Worm (Caenorhabditis elegans) whole organism, L4/young adult: ENCODE results near the gene F28H7.8.
A peak's percentile ranks its signal among the peaks of the same experiment; 100 is the strongest.

Experiments used
- W03F9.2 ChIP-seq: fragments of 150-350 bp; optimal IDR thresholded peaks from 2 replicates; lab custom pipeline; 2014; ENCODE audit warnings: missing biosample characterization, missing genetic modification characterization
- dao-5 ChIP-seq: sonication (generic microtip); optimal IDR thresholded peaks from 2 replicates; lab custom pipeline; 2016; ENCODE audit warnings: missing genotype, missing genetic modification characterization, moderate library complexity, missing compliant biosample characterization
- him-1 ChIP-seq: sonication (generic microtip); optimal IDR thresholded peaks from 2 replicates; lab custom pipeline; 2016; ENCODE audit warnings: missing genotype, missing genetic modification reagents, missing genetic modification characterization, missing compliant biosample characterization

The F28H7.8 gene

DNA sequence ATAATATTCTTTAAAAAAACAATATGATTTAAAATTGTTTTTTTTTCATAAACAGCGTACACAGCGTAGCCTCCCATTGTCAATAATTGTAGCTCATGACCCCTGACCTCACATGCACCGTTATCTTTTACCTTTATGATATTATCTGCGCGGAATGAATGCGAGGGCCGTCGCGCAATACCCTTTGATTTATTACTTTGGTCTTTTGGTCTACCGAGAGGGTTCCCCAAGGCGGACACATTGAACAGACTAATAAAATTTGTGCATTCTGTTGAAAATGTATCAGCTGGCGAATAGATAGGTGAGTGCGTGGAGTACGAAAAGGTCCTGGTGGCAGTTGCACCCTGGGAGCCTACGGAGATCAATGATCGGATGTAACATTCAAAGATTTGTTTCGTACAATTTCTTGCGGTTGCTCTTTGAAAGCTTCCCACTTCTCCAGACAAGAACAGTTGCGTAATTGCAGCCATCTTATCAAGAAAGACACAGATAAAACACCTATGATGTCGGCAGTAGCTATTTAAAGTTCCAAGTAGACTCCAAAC lies 38.4 kb upstream of the F28H7.8 start:
- no peak for TF ChIP-seq W03F9.2 (tag; lab: Kevin White, UChicago)

DNA sequence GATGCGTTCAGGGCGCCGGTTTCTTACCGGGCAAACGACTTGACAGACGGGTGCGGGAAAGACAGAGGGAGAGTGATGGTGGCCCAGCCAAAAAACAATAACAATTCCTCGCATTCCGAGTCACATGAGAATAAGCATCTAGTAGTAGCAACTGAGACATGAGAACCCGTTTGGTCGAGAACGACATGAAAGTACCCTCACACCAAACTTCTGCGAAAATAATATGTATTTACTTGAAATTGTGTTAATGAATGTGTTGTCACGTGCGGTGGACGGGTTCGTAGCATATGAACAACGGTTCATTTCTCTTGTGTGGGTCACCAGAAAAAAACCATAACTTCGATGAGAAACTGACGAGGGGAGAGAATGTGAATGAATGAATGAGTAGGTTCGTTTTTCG lies 37.9 kb upstream of the F28H7.8 start:
- TF ChIP-seq W03F9.2 (tag; lab: Kevin White, UChicago) (no peak), him-1 (tag; lab: Kevin White, UChicago) (no peak), dao-5 (tag; lab: Kevin White, UChicago) (no peak)

DNA sequence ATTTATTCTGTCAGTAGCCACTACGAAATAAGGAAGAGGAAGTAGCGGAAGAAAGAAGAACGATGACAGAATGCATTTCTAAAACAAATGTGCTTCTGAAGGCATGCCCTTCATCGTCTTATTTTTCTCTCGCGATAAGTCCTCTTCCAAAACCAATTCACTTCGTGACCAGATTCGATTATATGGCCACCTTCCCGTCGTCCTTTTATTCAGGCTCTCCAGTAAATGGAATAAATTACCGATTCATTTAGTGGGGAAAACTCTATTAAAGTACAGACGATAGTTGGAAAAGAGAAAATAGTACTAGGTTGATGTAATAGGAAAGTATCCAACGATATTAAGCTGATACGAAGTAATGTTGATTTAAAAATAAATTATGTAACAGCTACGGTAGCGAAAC lies 37.5 kb upstream of the F28H7.8 start:
- TF ChIP-seq W03F9.2 (tag; lab: Kevin White, UChicago) (no peak), dao-5 (tag; lab: Kevin White, UChicago) (no peak), him-1 (tag; lab: Kevin White, UChicago) (no peak)

DNA sequence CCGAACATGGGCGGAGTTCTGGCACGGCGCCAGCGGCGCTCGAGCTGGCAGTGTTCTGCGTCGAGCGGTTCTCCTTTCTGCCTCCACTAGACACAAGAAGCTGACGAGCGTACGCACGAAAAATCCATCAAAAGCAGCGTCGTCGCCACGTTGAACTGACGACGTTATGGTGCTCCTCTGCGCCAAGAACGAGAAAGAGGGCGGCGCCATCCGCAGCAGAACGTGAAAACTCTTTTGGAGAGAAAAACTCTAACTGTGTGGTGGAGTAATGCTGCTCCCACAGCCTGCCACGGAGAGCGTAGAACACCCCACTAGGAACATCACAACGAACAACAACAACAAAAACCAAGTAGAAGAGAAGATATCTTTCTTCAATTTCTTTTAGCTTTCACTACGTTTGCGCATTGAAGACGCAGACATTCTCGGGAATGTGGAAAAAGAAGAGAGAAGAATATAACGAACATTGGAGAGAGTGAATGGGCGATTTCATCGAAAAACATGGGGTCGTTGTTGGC lies 36.8 kb upstream of the F28H7.8 start:
- peak; percentile 39 for TF ChIP-seq him-1 (tag; lab: Kevin White, UChicago)
- TF ChIP-seq W03F9.2 (tag; lab: Kevin White, UChicago) = no peak

DNA sequence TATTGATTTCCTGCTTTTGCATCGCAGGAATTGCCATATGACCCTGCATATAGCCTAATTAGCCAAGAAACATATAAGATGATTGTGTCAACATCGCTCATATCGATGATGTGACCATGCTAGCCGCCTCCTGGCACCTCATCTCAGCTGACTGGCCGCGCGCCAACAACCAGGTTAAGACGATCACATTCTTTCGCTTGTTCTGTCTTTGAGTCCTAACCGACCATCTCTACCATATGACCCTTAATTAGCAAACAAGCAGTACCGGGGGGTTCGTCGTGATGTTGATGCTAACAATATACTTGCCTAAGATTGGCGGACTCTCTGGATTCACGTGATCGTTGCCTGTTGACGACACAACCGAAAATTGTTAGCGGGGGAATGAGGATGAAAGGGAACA lies 36.2 kb upstream of the F28H7.8 start:
- no peak for TF ChIP-seq W03F9.2 (tag; lab: Kevin White, UChicago)
- no peak for TF ChIP-seq dao-5 (tag; lab: Kevin White, UChicago)
- TF ChIP-seq him-1 (tag; lab: Kevin White, UChicago) = no peak

DNA sequence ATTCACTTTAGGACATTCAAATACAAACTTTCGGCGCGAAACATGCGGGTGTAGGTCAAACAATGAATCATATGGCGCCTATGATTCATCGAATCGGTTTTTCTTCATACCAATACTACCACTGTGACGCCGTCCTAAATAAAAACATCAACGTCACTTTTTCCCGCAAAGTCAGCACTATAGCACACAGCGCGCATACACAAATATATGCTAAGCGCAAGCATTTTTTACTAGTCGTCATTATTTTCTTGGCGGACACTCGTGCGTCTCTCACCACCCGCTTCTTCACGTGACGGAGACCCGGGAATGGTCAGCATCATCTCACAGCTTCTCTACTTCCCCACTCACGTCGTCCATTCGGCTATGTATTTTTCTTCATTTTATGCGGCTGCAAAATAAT lies 35.6 kb upstream of the F28H7.8 start:
- no peak for TF ChIP-seq W03F9.2 (tag; lab: Kevin White, UChicago)
- no peak for TF ChIP-seq dao-5 (tag; lab: Kevin White, UChicago)
- no peak for TF ChIP-seq him-1 (tag; lab: Kevin White, UChicago)

DNA sequence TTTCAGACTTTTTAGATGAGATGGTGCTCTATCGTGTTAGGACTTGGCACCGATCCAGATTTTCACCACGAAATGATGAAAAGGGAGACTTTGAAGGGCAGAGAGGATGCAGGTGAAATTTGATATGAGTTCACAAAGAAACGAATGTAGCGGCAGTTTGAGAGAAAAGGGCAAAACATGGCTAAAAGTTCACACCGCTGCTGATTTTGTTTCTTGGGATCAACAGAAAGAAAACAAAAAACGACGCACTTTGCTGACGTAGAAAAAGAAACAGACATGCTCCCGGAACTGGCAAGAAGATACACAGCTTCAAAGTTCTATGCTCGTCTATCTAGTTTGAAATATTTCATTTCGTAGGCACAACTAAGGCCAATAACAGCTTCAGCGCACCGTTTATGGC lies 35.2 kb upstream of the F28H7.8 start:
- TF ChIP-seq him-1 (tag; lab: Kevin White, UChicago) (no peak), W03F9.2 (tag; lab: Kevin White, UChicago) (no peak), dao-5 (tag; lab: Kevin White, UChicago) (no peak)

DNA sequence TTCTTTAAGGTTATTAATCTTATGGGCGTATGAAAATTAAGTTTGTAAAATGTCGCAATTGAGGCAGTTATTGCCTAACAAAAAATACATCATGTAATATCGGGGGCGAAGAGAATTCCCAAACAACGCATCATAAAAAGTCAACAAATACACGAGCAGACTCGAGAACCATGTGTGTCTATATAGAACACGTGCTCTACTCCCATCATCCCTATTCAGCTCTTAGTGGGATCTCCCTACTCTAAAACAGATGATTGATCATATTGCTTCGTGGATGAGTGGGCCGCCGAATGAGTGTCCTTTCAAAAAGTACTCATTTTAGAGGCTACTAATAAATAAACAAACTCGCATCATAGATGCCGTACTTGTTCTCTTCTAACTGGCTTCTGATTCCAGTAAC lies 34.3 kb upstream of the F28H7.8 start:
- TF ChIP-seq W03F9.2 (tag; lab: Kevin White, UChicago) (no peak), dao-5 (tag; lab: Kevin White, UChicago) (no peak)

DNA sequence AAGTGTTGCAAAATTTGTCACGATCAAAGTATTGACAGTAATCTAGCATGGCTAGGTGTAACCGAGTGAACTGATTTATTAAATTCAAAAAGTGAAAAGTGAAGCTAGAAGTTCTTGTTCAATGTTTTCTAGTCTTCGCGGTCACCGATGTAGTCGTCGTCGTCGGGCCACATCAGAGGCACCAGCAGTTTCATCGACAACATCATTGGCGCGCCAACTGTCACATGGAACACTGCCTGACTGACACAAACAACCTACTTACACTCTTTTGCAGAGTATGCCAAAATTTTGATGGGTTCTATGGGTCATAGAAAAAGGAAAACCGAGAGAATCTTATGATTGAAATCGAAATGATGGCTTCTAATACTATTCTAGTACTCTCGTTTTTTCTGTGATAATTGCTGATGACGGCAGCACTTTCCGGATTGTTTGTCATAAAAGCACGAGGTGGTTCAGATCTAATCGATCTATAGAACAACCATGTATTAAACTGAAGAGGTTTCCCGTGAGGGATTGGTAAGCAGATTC lies 33.3 kb upstream of the F28H7.8 start:
- TF ChIP-seq dao-5 (tag; lab: Kevin White, UChicago) = no peak
- TF ChIP-seq W03F9.2 (tag; lab: Kevin White, UChicago) = no peak
- no peak for TF ChIP-seq him-1 (tag; lab: Kevin White, UChicago)

DNA sequence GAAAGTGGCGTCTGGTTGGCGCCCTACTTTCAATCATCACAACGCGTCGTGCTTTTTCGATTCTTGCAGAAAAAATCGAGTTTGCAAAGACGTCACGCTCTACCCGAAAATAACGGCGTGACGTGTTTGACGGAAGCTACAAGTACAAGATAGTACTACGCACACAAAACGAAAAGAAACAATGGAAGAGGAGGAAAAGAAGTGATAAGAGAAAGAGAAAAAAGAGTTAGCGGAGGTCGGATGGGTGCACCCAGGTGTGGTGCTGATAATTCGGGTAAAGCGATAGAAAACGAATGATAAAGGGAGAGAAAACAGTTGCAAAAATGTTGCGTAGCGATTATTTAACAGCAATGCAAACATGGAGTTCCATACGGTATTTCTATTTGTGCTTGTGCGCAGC lies 32.1 kb upstream of the F28H7.8 start:
- no peak for TF ChIP-seq him-1 (tag; lab: Kevin White, UChicago)
- no peak for TF ChIP-seq W03F9.2 (tag; lab: Kevin White, UChicago)
- no peak for TF ChIP-seq dao-5 (tag; lab: Kevin White, UChicago)

DNA sequence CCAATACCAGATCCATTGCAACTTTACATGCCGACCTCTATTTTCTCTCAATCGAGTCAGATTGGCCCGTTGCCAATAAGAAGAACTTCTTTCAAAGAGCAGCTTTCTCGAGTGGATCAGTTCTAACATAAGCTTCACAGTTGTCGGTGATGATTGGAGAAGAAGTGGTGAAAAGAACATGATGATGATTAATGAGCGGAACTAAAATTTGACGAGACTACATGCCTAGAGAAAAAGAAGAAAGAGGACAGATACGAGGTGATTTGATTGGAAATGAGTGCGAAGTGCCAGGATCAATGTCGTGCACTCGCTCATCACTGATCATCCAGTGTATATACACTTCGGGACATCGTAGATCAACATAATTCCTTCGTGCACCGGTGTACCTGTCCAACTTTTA lies 31.1 kb upstream of the F28H7.8 start:
- no peak for TF ChIP-seq dao-5 (tag; lab: Kevin White, UChicago)
- TF ChIP-seq him-1 (tag; lab: Kevin White, UChicago) = no peak
- no peak for TF ChIP-seq W03F9.2 (tag; lab: Kevin White, UChicago)

DNA sequence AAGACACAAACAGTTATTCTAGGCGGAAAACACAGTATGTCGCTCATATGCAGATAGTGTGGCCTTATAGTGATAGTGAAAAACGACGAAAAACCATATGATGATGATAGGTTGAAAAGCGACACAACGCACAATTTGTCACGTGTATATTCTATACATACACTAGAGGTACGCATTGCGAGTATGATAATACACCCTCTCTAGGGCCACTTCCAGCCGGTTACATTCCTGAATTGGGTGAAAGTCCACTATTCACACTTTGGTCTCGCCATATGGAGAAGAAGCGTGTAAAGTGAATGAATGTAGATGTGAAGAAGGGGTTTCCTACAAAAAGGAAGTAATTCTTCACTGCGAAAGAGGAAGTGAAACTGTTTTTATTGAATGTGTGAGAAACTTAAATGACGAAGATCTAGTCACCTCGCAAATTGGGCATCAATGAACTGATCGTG lies 29.3 kb upstream of the F28H7.8 start:
- TF ChIP-seq dao-5 (tag; lab: Kevin White, UChicago) (no peak), him-1 (tag; lab: Kevin White, UChicago) (no peak), W03F9.2 (tag; lab: Kevin White, UChicago) (no peak)

DNA sequence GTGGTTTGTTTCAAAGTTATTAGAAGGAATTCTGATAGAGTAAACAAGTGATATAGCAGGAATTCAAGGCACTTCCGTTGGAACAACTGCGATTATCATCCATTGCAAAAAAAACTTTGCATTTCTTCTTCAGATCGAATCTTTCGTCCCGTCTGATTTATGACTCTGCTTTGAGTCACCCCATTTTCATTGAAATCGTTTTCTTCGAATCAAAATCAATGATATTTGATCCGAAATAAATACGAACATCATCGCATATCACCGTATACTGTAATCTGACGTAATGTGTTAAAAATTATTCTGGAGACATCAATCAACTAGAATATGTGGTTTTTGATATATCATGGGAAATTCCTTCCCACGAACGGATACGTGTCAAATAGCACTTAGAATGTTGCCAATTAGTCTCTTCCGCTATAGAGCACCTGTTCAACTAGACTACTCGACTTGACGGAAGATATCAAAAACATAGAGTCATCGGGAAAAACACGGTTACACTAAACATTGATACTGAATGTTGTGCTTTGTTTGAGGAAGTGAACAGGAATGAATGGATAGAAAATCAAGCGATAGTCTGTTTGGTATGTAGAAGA lies 27.8 kb upstream of the F28H7.8 start:
- no peak for TF ChIP-seq W03F9.2 (tag; lab: Kevin White, UChicago)
- no peak for TF ChIP-seq dao-5 (tag; lab: Kevin White, UChicago)
- no peak for TF ChIP-seq him-1 (tag; lab: Kevin White, UChicago)

DNA sequence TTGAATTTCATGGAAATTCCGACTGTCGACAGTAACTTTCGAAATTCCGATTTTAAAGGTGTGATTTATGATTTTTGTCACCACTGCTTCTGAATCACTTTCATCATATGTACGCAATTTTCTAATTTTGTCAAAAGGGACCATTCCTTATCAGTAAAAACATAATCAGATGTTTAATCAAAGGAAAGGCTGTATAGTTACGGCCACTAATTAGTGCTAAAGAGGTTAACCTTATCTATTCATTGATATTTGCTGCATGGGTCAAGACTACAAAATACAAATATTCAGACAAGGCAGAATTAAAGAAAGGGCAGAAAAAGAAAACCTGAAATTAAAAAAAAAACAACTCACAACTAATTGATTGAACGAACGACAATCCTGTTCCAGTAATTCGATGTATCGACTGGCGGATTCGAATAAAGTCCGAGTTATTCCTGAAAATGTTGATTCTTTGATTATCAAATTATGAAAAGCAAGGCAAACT lies 26.7 kb upstream of the F28H7.8 start, which contains the start of gene T28B11.1:
Gene T28B11.1, minus strand, starts transcription at position 434 of the 484 bp plus-strand sequence.
- TF ChIP-seq him-1 (tag; lab: Kevin White, UChicago) (no peak), W03F9.2 (tag; lab: Kevin White, UChicago) (no peak), dao-5 (tag; lab: Kevin White, UChicago) (no peak)
